Fruit fly (Drosophila melanogaster): ENCODE data around the gene Poc1.

Gene Poc1

DNA sequence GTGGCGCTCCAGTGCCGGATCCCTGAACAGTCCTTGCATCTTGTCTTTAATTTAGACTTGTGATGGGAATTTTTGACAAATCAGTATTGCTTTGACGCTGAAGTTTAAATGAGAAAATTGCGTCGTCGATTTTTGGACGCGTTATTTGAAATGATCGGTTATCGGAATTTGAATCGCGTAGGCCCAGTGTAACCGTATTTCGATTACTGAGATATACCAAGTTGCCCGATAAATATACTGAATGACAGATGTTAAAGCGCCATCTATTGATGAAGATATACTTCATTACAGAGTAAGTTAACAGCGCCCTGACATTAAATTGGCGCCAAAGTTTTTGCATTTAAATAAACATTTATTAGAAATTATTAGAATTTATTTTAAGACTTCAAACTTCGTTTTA lies at the start of gene Poc1:
TSS of gene Poc1 (minus strand) at position 173 of the 400 bp plus-strand sequence.
- TF ChIP-seq CG14655 (GFP tag; optimal IDR thresholded peaks at IDR 0.05) (no peak), D1 (tag; optimal IDR thresholded peaks at IDR 0.05) (peak; percentile 8), CG9948 (tag; optimal IDR thresholded peaks at IDR 0.05) (no peak)

DNA sequence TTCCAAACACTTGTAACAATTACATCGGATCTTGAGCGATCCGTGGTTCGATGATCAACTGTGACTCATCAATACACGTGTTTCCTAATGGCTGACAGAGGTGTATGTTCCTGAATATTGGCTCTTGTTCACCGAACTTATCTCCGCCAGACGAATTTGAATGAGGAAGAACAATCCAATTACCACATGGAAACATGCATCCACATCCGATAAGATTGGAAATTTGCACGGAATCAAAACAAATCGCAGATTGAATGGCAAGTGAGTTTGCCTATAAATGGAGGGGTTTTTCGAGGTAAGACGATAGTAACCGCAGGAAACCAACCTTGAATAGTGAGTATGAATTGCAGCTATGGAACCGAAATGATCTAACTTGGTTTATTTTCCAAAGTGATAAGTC lies 47.8 kb upstream of the Poc1 start, which contains the start of gene CG10725:
TSS of gene CG10725 (plus strand) at position 301 of the 400 bp plus-strand sequence.
- TF ChIP-seq CG9948 (tag; optimal IDR thresholded peaks at IDR 0.05) (no peak), EcR (GFP tag; optimal IDR thresholded peaks at IDR 0.05) (no peak), D1 (tag; optimal IDR thresholded peaks at IDR 0.05) (no peak), CG12605 (GFP tag; IDR thresholded peaks at IDR 0.05) (no peak), CG4496 (GFP tag; IDR thresholded peaks at IDR 0.05) (no peak), CG15710 (tag; optimal IDR thresholded peaks at IDR 0.05) (no peak), CG8301 (tag; optimal IDR thresholded peaks at IDR 0.05) (no peak)

DNA sequence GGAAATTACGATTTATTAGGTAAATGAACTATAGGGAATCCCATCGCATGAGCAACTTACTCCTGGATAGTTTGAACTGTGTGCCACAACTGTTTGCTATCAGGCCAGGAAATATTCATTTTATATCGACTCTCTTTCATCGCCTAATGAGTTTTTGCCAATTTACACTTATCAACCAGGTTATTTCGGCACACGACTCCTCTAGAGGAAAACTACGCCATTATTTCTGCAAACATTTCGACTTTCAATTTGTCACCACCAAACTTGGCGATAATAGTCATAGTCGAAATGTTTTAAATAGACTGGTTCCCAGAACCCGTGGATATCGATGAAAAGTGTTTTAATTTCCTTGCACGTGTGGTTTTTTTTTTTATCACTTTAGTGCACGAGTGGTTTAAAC lies 47.2 kb upstream of the Poc1 start, which contains the start of gene CG10154:
TSS of gene CG10154 (minus strand) at position 101 of the 400 bp plus-strand sequence.
- no peak for TF ChIP-seq CG34367 (tag; optimal IDR thresholded peaks at IDR 0.05)
- TF ChIP-seq CG9948 (tag; optimal IDR thresholded peaks at IDR 0.05) = no peak
- no peak for TF ChIP-seq CG10348 (GFP tag; IDR thresholded peaks at IDR 0.05)
- TF ChIP-seq CG13204 (GFP tag; optimal IDR thresholded peaks at IDR 0.05) = no peak
- TF ChIP-seq CG8159 (tag; optimal IDR thresholded peaks at IDR 0.05) = no peak
- TF ChIP-seq gl (tag; optimal IDR thresholded peaks at IDR 0.05) = no peak
- no peak for TF ChIP-seq CG32121 (GFP tag; IDR thresholded peaks at IDR 0.05)
- TF ChIP-seq CG8301 (tag; optimal IDR thresholded peaks at IDR 0.05) = no peak
- no peak for TF ChIP-seq CG12605 (GFP tag; IDR thresholded peaks at IDR 0.05)

DNA sequence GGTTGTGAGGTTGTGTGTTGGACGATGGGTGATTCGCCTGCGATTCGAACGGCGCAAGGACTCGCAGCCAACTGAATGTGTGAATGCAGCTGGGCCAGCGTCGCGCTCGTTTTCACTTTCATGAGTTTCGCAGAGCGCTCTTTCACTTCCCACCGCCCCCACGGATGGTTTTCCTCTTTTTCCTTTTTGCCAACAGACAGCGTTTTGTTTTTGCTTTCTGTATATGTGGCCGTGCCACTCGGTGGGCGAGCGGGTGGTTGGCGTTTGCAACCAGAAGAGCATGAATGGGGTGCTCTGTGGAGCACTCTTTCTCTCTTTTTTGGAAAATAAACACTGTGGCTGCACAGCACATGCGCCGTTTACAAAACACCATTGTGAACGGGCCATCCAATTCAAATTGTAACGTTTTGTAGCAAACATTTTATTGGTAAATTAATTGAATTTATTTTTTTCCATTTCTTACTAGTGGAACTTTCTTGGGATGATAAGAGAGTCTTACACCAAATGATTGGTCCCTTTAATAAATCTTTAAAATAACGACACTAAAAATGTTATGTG lies 45.4 kb upstream of the Poc1 start, which contains the start of gene CG10713:
TSS of gene CG10713 (minus strand) at position 60 of the 558 bp plus-strand sequence.
- TF ChIP-seq rn (GFP tag; IDR thresholded peaks at IDR 0.05) (peak; percentile 46; the same call in 1 of the 2 replicates), Pif1B (GFP tag; optimal IDR thresholded peaks at IDR 0.05) (peak; percentile 57), CG13204 (GFP tag; optimal IDR thresholded peaks at IDR 0.05) (peak; percentile 67), EcR (GFP tag; optimal IDR thresholded peaks at IDR 0.05) (no peak), Snoo (tag; optimal IDR thresholded peaks at IDR 0.05) (peak; percentile 4), CG14655 (GFP tag; optimal IDR thresholded peaks at IDR 0.05) (peak; percentile 72), CG4496 (GFP tag; IDR thresholded peaks at IDR 0.05) (peak; percentile 89), CG12605 (GFP tag; IDR thresholded peaks at IDR 0.05) (peak; percentile 84), CG32121 (GFP tag; IDR thresholded peaks at IDR 0.05) (peak; percentile 77), CG9948 (tag; optimal IDR thresholded peaks at IDR 0.05) (no peak), CG8301 (tag; optimal IDR thresholded peaks at IDR 0.05) (peak; percentile 68), CG8159 (tag; optimal IDR thresholded peaks at IDR 0.05) (peak; percentile 46), CG34367 (tag; optimal IDR thresholded peaks at IDR 0.05) (peak; percentile 35), CG10348 (GFP tag; IDR thresholded peaks at IDR 0.05) (no peak), CG17806 (tag; optimal IDR thresholded peaks at IDR 0.05) (no peak), Pif1A (GFP tag; optimal IDR thresholded peaks at IDR 0.05) (peak; percentile 64), fd96Ca (GFP tag; IDR thresholded peaks at IDR 0.05) (no peak; the same call in 1 of the 3 replicates), gl (tag; optimal IDR thresholded peaks at IDR 0.05) (peak; percentile 70), CG15710 (tag; optimal IDR thresholded peaks at IDR 0.05) (no peak), Ets98B (GFP tag; IDR thresholded peaks at IDR 0.05) (peak; percentile 77), D1 (tag; optimal IDR thresholded peaks at IDR 0.05) (no peak)

DNA sequence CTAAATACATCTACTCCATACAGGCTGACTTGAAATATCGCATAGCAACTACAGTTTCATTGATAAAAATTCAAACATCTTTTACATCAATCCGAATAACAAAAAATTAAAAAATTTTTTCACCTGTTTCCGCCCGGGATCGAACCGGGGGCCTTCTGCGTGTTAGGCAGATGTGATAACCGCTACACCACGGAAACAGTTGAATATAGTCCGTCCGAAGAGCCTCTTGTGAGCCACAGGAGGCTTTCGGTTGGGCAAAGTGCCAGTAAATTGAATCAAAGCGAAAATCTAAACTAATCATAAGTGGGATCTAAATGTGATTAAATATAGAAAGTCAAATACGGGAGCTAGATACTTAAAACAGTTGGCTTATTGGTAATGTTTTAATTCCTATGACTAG lies 43.7 kb upstream of the Poc1 start:
- no peak for TF ChIP-seq fd96Ca (GFP tag; IDR thresholded peaks at IDR 0.05)
- TF ChIP-seq CG15710 (tag; optimal IDR thresholded peaks at IDR 0.05) = no peak
- TF ChIP-seq CG10348 (GFP tag; IDR thresholded peaks at IDR 0.05) = no peak
- TF ChIP-seq D1 (tag; optimal IDR thresholded peaks at IDR 0.05) = no peak
- no peak for TF ChIP-seq Pif1A (GFP tag; optimal IDR thresholded peaks at IDR 0.05)
- TF ChIP-seq CG8159 (tag; optimal IDR thresholded peaks at IDR 0.05) = no peak

DNA sequence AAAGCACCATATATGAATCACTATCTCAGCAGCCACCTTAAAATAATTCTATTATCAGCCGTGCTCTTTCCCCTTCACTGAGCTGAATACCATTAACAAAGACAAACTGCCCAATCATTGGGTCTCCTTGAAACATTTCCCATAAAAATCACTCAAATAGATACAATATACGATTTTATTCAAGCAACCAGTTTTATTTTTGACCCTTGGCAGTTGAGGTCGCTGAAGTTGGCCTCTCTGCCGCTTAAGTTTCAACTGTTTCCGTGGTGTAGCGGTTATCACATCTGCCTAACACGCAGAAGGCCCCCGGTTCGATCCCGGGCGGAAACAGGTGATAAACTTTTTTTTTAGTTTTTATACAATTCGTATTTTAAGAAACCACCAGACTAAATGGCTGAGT lies 43.0 kb upstream of the Poc1 start:
- TF ChIP-seq CG10348 (GFP tag; IDR thresholded peaks at IDR 0.05) = no peak
- TF ChIP-seq CG8301 (tag; optimal IDR thresholded peaks at IDR 0.05) = no peak
- TF ChIP-seq gl (tag; optimal IDR thresholded peaks at IDR 0.05) = no peak
- TF ChIP-seq Snoo (tag; optimal IDR thresholded peaks at IDR 0.05) = no peak
- no peak for TF ChIP-seq CG4496 (GFP tag; IDR thresholded peaks at IDR 0.05)
- no peak for TF ChIP-seq Ets98B (GFP tag; IDR thresholded peaks at IDR 0.05)
- no peak for TF ChIP-seq CG8159 (tag; optimal IDR thresholded peaks at IDR 0.05)
- TF ChIP-seq CG34367 (tag; optimal IDR thresholded peaks at IDR 0.05) = no peak
- no peak for TF ChIP-seq CG12605 (GFP tag; IDR thresholded peaks at IDR 0.05)
- no peak for TF ChIP-seq CG14655 (GFP tag; optimal IDR thresholded peaks at IDR 0.05)
- TF ChIP-seq EcR (GFP tag; optimal IDR thresholded peaks at IDR 0.05) = no peak
- TF ChIP-seq Pif1A (GFP tag; optimal IDR thresholded peaks at IDR 0.05) = no peak
- TF ChIP-seq rn (GFP tag; IDR thresholded peaks at IDR 0.05) = no peak
- no peak for TF ChIP-seq CG9948 (tag; optimal IDR thresholded peaks at IDR 0.05)
- TF ChIP-seq CG13204 (GFP tag; optimal IDR thresholded peaks at IDR 0.05) = no peak

DNA sequence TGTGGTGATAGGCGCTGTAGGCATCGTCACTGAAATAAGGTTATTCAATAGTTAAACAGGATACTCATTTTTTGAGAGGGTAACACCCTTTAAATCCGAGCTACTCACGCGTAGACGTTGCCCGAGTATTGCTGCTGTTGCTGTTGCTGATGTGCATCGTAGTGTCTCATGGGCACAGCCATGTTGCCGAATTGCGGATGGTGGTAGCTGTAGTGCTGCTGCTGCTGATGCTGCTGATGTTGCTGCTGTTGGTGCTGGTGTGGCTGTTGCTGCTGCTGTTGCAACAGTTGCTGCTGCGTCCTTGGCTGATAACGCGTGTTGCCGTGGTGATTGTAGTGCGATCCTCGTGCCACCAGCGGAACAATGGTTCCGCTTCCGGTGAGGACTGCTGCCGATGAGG lies 40.4 kb upstream of the Poc1 start:
- TF ChIP-seq CG13204 (GFP tag; optimal IDR thresholded peaks at IDR 0.05) (no peak), CG8301 (tag; optimal IDR thresholded peaks at IDR 0.05) (no peak), Pif1B (GFP tag; optimal IDR thresholded peaks at IDR 0.05) (no peak), CG32121 (GFP tag; IDR thresholded peaks at IDR 0.05) (no peak), CG9948 (tag; optimal IDR thresholded peaks at IDR 0.05) (no peak), rn (GFP tag; IDR thresholded peaks at IDR 0.05) (no peak), CG34367 (tag; optimal IDR thresholded peaks at IDR 0.05) (no peak), Pif1A (GFP tag; optimal IDR thresholded peaks at IDR 0.05) (no peak), gl (tag; optimal IDR thresholded peaks at IDR 0.05) (no peak), CG10348 (GFP tag; IDR thresholded peaks at IDR 0.05) (no peak), CG14655 (GFP tag; optimal IDR thresholded peaks at IDR 0.05) (no peak), D1 (tag; optimal IDR thresholded peaks at IDR 0.05) (no peak), CG4496 (GFP tag; IDR thresholded peaks at IDR 0.05) (no peak)

Measured in whole organism, pupa.